Fruit fly (Drosophila melanogaster): ENCODE data around the gene Diap1.

Gene Diap1

DNA sequence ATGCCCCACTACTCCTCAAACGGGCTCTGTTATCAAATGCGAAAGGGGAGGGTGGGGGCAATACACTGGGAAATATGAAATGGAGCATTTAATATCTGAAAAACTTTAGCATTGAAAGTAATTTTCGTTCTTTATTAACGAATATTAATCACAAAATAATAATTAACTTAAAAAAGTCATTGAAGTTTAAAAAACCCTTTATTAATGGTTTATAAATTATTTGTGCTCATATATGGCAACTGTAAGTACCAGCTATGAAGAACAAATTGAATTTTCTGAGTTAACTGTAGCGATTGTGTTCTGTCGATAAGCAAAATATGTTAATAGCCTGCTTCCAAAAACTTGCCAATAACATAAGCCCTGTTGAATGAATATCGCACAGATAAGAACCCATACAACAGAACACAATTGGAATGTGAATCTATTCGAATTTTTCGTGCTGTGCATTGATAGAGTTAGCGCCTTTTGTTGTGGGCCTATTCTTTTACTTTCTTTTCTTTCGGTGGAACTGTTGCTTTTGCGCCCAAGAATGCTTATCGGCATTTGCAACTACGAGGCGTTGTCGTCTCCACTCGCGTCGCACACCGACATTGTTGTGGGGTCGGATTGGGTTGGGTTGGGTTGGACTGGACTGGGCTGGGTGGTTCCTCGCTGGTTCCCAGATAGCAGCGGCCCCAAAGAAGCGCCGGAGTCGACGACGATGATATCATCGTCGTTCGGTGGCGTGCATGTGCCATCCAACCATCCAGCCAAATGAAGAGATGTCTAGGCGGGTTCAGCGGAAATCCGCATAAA is 10.2 kb upstream of the Diap1 start (continued):
- no peak for TF ChIP-seq fu2 (GFP tag; optimal IDR thresholded peaks at IDR 0.05)
- TF ChIP-seq Gsc (GFP tag; IDR thresholded peaks at IDR 0.05), result no peak
- no peak for TF ChIP-seq lov (optimal IDR thresholded peaks at IDR 0.05)
- TF ChIP-seq lov (GFP tag; IDR thresholded peaks at IDR 0.05), result no peak
- TF ChIP-seq CG10543 (GFP tag; optimal IDR thresholded peaks at IDR 0.05), result peak; percentile 56
- peak; percentile 45 for TF ChIP-seq dmrt11E (tag; optimal IDR thresholded peaks at IDR 0.05)
- TF ChIP-seq B-H1 (GFP tag; IDR thresholded peaks at IDR 0.05), result no peak
- TF ChIP-seq CG14050 (GFP tag; IDR thresholded peaks at IDR 0.05), result no peak
- TF ChIP-seq odd (GFP tag; optimal IDR thresholded peaks at IDR 0.05), result peak; percentile 54
- no peak for TF ChIP-seq chm (GFP tag; IDR thresholded peaks at IDR 0.05)
- TF ChIP-seq slbo (GFP tag; IDR thresholded peaks at IDR 0.05), result peak; percentile 46; the same call in 1 of the 2 replicates
- peak; percentile 89; the same call in 2 of the 3 replicates for TF ChIP-seq CG17361 (GFP tag; IDR thresholded peaks at IDR 0.05)
- TF ChIP-seq pnt (GFP tag; optimal IDR thresholded peaks at IDR 0.05), result peak; percentile 16
- no peak for TF ChIP-seq CG8478 (optimal IDR thresholded peaks at IDR 0.05)
- TF ChIP-seq CG12155 (GFP tag; optimal IDR thresholded peaks at IDR 0.05), result peak; percentile 38
- TF ChIP-seq Dfd (GFP tag; optimal IDR thresholded peaks at IDR 0.05), result no peak
- no peak for TF ChIP-seq Elba2 (GFP tag; optimal IDR thresholded peaks at IDR 0.05)
- peak; percentile 29 for TF ChIP-seq CG16815 (GFP tag; optimal IDR thresholded peaks at IDR 0.05)
- peak; percentile 37 for TF ChIP-seq NfI (GFP tag; optimal IDR thresholded peaks at IDR 0.05)
- TF ChIP-seq CG3847 (GFP tag; IDR thresholded peaks at IDR 0.05), result 0 out of 2 replicates have a peak, but pooled peaks have one; percentile 10
- TF ChIP-seq ATbp (GFP tag; optimal IDR thresholded peaks at IDR 0.05), result peak; percentile 25
- TF ChIP-seq CG8281 (tag; optimal IDR thresholded peaks at IDR 0.05), result no peak
- 0 out of 4 replicates have a peak, but pooled peaks have one; percentile 42 for TF ChIP-seq chinmo (GFP tag; IDR thresholded peaks at IDR 0.05; ENCODE audit: partially characterized antibody)
- no peak for TF ChIP-seq BEAF-32 (GFP tag; optimal IDR thresholded peaks at IDR 0.05)
- TF ChIP-seq CG18619 (GFP tag; optimal IDR thresholded peaks at IDR 0.05), result peak; percentile 59
- peak; percentile 53 for TF ChIP-seq CG17829 (tag; optimal IDR thresholded peaks at IDR 0.05)
- peak; percentile 61; the same call in 2 of the 3 replicates for TF ChIP-seq row (GFP tag; IDR thresholded peaks at IDR 0.05)
- peak; percentile 1 for TF ChIP-seq CG30431 (GFP tag; optimal IDR thresholded peaks at IDR 0.05)
- 0 out of 2 replicates have a peak, but pooled peaks have one; percentile 24 for TF ChIP-seq gsb (GFP tag; IDR thresholded peaks at IDR 0.05)
- peak; percentile 24; the same call in 1 of the 2 replicates for TF ChIP-seq lmd (GFP tag; IDR thresholded peaks at IDR 0.05)
- TF ChIP-seq bab2 (GFP tag; optimal IDR thresholded peaks at IDR 0.05), result peak; percentile 27
- TF ChIP-seq dpn (GFP tag; optimal IDR thresholded peaks at IDR 0.05), result peak; percentile 22 to 33
- TF ChIP-seq Atf6 (GFP tag; IDR thresholded peaks at IDR 0.05), result peak; percentile 28; the same call in 1 of the 2 replicates
- TF ChIP-seq bsh (GFP tag; optimal IDR thresholded peaks at IDR 0.05), result peak in 1 of 2 experiments; percentile 51
- TF ChIP-seq CG9797 (GFP tag; optimal IDR thresholded peaks at IDR 0.05), result no peak
- TF ChIP-seq eve (GFP tag; optimal IDR thresholded peaks at IDR 0.05), result peak in 1 of 2 experiments; percentile 87
- TF ChIP-seq CG8924 (tag; optimal IDR thresholded peaks at IDR 0.05), result peak; percentile 76
- TF ChIP-seq CG11696 (GFP tag; IDR thresholded peaks at IDR 0.05), result 0 out of 2 replicates have a peak, but pooled peaks have one; percentile 14
- peak; percentile 78 for TF ChIP-seq crol (GFP tag; IDR thresholded peaks at IDR 0.05)
- TF ChIP-seq hkb (optimal IDR thresholded peaks at IDR 0.05), result no peak
- 0 out of 2 replicates have a peak, but pooled peaks have one; percentile 11 for TF ChIP-seq hkb (GFP tag; IDR thresholded peaks at IDR 0.05)
- peak; percentile 59 for TF ChIP-seq CG9437 (GFP tag; optimal IDR thresholded peaks at IDR 0.05)
- peak; percentile 46 for TF ChIP-seq kay (GFP tag; optimal IDR thresholded peaks at IDR 0.05)
- peak; percentile 9 for TF ChIP-seq CG33557 (GFP tag; optimal IDR thresholded peaks at IDR 0.05)
- TF ChIP-seq CG10209 (GFP tag; optimal IDR thresholded peaks at IDR 0.05), result peak; percentile 53
- TF ChIP-seq sd (tag; optimal IDR thresholded peaks at IDR 0.05), result peak; percentile 76
- peak; percentile 28 for TF ChIP-seq CG1529 (GFP tag; optimal IDR thresholded peaks at IDR 0.05)
- peak; percentile 75 for TF ChIP-seq CG10979 (tag; optimal IDR thresholded peaks at IDR 0.05)
- TF ChIP-seq dysf (GFP tag; IDR thresholded peaks at IDR 0.05), result peak; percentile 46; the same call in 1 of the 3 replicates
